Fruit fly (Drosophila melanogaster): ENCODE results near the gene Orct.
A peak's percentile ranks its signal among the peaks of the same experiment; 100 is the strongest.

The Orct gene

dm6 chr3R:24276104-24277008 lies at the start of gene Orct (continued):
- TF ChIP-seq CG7368 (GFP tag; optimal IDR thresholded peaks at IDR 0.05) (peak; percentile 19), dac (GFP tag; optimal IDR thresholded peaks at IDR 0.05) (peak; percentile 20), Hr4 (GFP tag; optimal IDR thresholded peaks at IDR 0.05) (peak; percentile 61), net (GFP tag; optimal IDR thresholded peaks at IDR 0.05) (peak; percentile 50), esn (GFP tag; optimal IDR thresholded peaks at IDR 0.05) (peak; percentile 85), CG8632 (GFP tag; optimal IDR thresholded peaks at IDR 0.05) (peak; percentile 61), CG6808 (GFP tag; optimal IDR thresholded peaks at IDR 0.05) (peak; percentile 50), CG6792 (GFP tag; optimal IDR thresholded peaks at IDR 0.05) (peak; percentile 65), CG3032 (tag; optimal IDR thresholded peaks at IDR 0.05) (peak; percentile 60), Sox102F (GFP tag; optimal IDR thresholded peaks at IDR 0.05) (peak; percentile 76)

dm6 chr3R:24226744-24227143 lies 49.3 kb upstream of the Orct start, which contains the start of the genes Spps and CG13609:
Gene Spps (minus strand): TSS chr3R:24226934.
Gene CG13609 (plus strand): TSS chr3R:24227023.
- no peak for TF ChIP-seq Sox102F (GFP tag; optimal IDR thresholded peaks at IDR 0.05)
- TF ChIP-seq Blimp-1 (GFP tag; optimal IDR thresholded peaks at IDR 0.05): peak; percentile 98
- TF ChIP-seq CG6808 (GFP tag; optimal IDR thresholded peaks at IDR 0.05): no peak
- no peak for TF ChIP-seq Sox15 (GFP tag; optimal IDR thresholded peaks at IDR 0.05)
- no peak for TF ChIP-seq Lpt (GFP tag; optimal IDR thresholded peaks at IDR 0.05)
- TF ChIP-seq fkh (GFP tag; optimal IDR thresholded peaks at IDR 0.05): peak; percentile 56
- TF ChIP-seq vri (GFP tag; optimal IDR thresholded peaks at IDR 0.05): no peak
- TF ChIP-seq CG10669 (GFP tag; optimal IDR thresholded peaks at IDR 0.05): no peak
- TF ChIP-seq Eip78C (GFP tag): peak; percentile 58
- peak; percentile 5 for TF ChIP-seq CG6854 (GFP tag; optimal IDR thresholded peaks at IDR 0.05)
- TF ChIP-seq CG4318 (GFP tag; optimal IDR thresholded peaks at IDR 0.05): no peak
- TF ChIP-seq Eip75B (GFP tag; optimal IDR thresholded peaks at IDR 0.05): no peak
- TF ChIP-seq CG15336 (GFP tag; IDR thresholded peaks at IDR 0.05): no peak
- peak; percentile 17 for TF ChIP-seq esn (GFP tag; optimal IDR thresholded peaks at IDR 0.05)
- peak; percentile 5 for TF ChIP-seq Sox14 (GFP tag; optimal IDR thresholded peaks at IDR 0.05)
- TF ChIP-seq lz (GFP tag; optimal IDR thresholded peaks at IDR 0.05): no peak
- TF ChIP-seq salr (GFP tag; optimal IDR thresholded peaks at IDR 0.05): no peak
- TF ChIP-seq CG3919 (GFP tag; optimal IDR thresholded peaks at IDR 0.05): peak; percentile 3
- TF ChIP-seq achi (GFP tag; optimal IDR thresholded peaks at IDR 0.05): peak; percentile 52
- no peak for TF ChIP-seq CG11902 (GFP tag; optimal IDR thresholded peaks at IDR 0.05)

dm6 chr3R:24228675-24229074 lies 47.4 kb upstream of the Orct start, which contains the start of gene Acp95EF:
Gene Acp95EF (plus strand): TSS chr3R:24228975.
- no peak for TF ChIP-seq vri (GFP tag; optimal IDR thresholded peaks at IDR 0.05)
- TF ChIP-seq CG11762 (GFP tag; optimal IDR thresholded peaks at IDR 0.05; ENCODE audit: insufficient read depth): no peak
- no peak for TF ChIP-seq spab (GFP tag; optimal IDR thresholded peaks at IDR 0.05)
- no peak for TF ChIP-seq cyc (GFP tag; optimal IDR thresholded peaks at IDR 0.05)
- TF ChIP-seq CG7368 (GFP tag; optimal IDR thresholded peaks at IDR 0.05): no peak
- no peak for TF ChIP-seq CG9139 (GFP tag; optimal IDR thresholded peaks at IDR 0.05)
- TF ChIP-seq Hr38 (GFP tag; optimal IDR thresholded peaks at IDR 0.05): no peak
- no peak for TF ChIP-seq Eip78C (GFP tag)
- no peak for TF ChIP-seq CG31627 (GFP tag; optimal IDR thresholded peaks at IDR 0.05)
- no peak for TF ChIP-seq dac (GFP tag; optimal IDR thresholded peaks at IDR 0.05)
- TF ChIP-seq CG10669 (GFP tag; optimal IDR thresholded peaks at IDR 0.05): no peak
- TF ChIP-seq Eip93F (GFP tag; optimal IDR thresholded peaks at IDR 0.05): no peak

Data from whole organism, prepupa.